Fruit fly (Drosophila melanogaster) S2 (cell line): ENCODE results near the gene CG42535.

Source experiments
- CG8478 ChIP-seq: fragments of >200 bp; optimal IDR thresholded peaks from 2 replicates; lab custom pipeline; 2018
- CTCF ChIP-seq, 2 experiments: fragments of >200 bp; optimal IDR thresholded peaks; 2 replicates each; lab custom pipeline; 2018

dm6 chr3L:10639440-10639839 is 8.7 kb upstream of the CG42535 start, which contains the start of gene CG18628:
- TF ChIP-seq CTCF (optimal IDR thresholded peaks at IDR 0.05; lab: Kevin White, UChicago) (no peak), CG8478 (no peak)
